Worm (Caenorhabditis elegans) whole organism, L3 larva: ENCODE results near the gene far-4.

Source experiments
- R02D3.7 ChIP-seq: fragments of 150-350 bp; optimal IDR thresholded peaks from 2 replicates; lab custom pipeline; 2014; ENCODE audit warnings: missing biosample characterization, missing genetic modification characterization
- elt-3 ChIP-seq, 3 experiments: fragments of 150-350 bp in 1 of 3; sonication (generic microtip) in 2 of 3; optimal IDR thresholded peaks; 2 replicates in 2 of 3; 4 replicates in 1 of 3; lab custom pipeline; 2014 to 2017; ENCODE audit warnings: missing biosample characterization in 3 of 3, missing genetic modification characterization in 3 of 3
- lin-39 ChIP-seq: fragments of 150-350 bp; optimal IDR thresholded peaks from 2 replicates; lab custom pipeline; 2018; ENCODE audit warnings: missing biosample characterization, missing genetic modification reagents, missing genetic modification characterization
- mml-1 ChIP-seq: fragments of 150-350 bp; sonication (generic microtip); optimal IDR thresholded peaks from 3 replicates; lab custom pipeline; 2014; ENCODE audit warnings: missing biosample characterization, missing genetic modification characterization
- nhr-11 ChIP-seq: fragments of 150-350 bp; optimal IDR thresholded peaks from 2 replicates; lab custom pipeline; 2014; ENCODE audit warnings: missing biosample characterization, missing genetic modification characterization
- nhr-12 ChIP-seq: fragments of 150-350 bp; optimal IDR thresholded peaks from 2 replicates; lab custom pipeline; 2014; ENCODE audit warnings: missing biosample characterization, missing genetic modification characterization
- unc-39 ChIP-seq: sonication (generic microtip); optimal IDR thresholded peaks from 4 replicates; lab custom pipeline; 2017; ENCODE audit warnings: missing biosample characterization, missing genetic modification characterization

DNA sequence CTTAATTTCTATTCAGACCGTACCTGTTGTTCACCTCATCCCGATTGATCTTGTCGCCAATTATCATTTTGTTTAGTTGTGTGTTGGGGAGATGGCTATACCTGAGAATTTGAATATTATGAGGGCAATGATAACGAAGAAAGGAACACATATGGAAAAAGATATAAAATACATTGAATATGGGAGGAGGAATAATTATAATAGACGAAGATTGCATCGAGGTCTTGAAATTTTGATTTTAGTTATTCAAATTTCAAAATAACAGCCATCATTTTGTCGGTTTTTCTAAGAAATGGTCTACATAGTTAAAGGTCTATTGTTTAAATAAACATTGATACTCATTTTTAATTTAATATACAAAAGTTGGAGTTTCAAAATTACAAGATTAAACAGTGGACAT, 12.4 kb downstream of the far-4 start, which contains the start of gene shw-3:
- TF ChIP-seq R02D3.7 (tag; lab: Kevin White, UChicago) = no peak
- TF ChIP-seq nhr-12 = no peak
- no peak for TF ChIP-seq elt-3 (tag; optimal IDR thresholded peaks at IDR 0.05; lab: Kevin White, UChicago)
- no peak for TF ChIP-seq mml-1 (tag; lab: Kevin White, UChicago)
- no peak for TF ChIP-seq nhr-11
- no peak for TF ChIP-seq unc-39 (tag; lab: Kevin White, UChicago)
- no peak for TF ChIP-seq lin-39
